Fruit fly (Drosophila melanogaster) whole organism, embryonic: ENCODE measurements around the gene Bace.

ENCODE experiments used
- Adf1 ChIP-seq: fragments of 200-800 bp; sonication (Bioruptor generic); IDR thresholded peaks from 2 replicates; pipeline ENCODE4 v1.3.6; 2022; ENCODE audit warnings: missing biosample characterization, missing genetic modification characterization
- CG12071 ChIP-seq: fragments of 200-800 bp; sonication (Bioruptor generic); optimal IDR thresholded peaks from 3 replicates; lab custom pipeline; 2018; ENCODE audit warnings: missing biosample characterization, mild to moderate bottlenecking, missing genetic modification characterization
- CG12104 ChIP-seq: fragments of 200-800 bp; sonication (Bioruptor generic); optimal IDR thresholded peaks from 3 replicates; lab custom pipeline; 2016; ENCODE audit warnings: missing biosample characterization, missing genetic modification characterization
- CG13775 ChIP-seq: fragments of 200-800 bp; sonication (Bioruptor generic); optimal IDR thresholded peaks from 3 replicates; lab custom pipeline; 2017; ENCODE audit warnings: missing biosample characterization, mild to moderate bottlenecking, missing genetic modification characterization
- CG14441 ChIP-seq: fragments of 200-800 bp; sonication (Bioruptor generic); IDR thresholded peaks from 2 replicates; pipeline ENCODE4 v1.3.6; 2022; ENCODE audit warnings: missing biosample characterization, missing genetic modification characterization
- CG14710 ChIP-seq: fragments of 200-800 bp; sonication (Bioruptor generic); optimal IDR thresholded peaks from 3 replicates; lab custom pipeline; 2019; ENCODE audit warnings: missing biosample characterization, mild to moderate bottlenecking, missing genetic modification characterization, moderate library complexity
- CG1529 ChIP-seq: fragments of 200-800 bp; sonication (Bioruptor generic); optimal IDR thresholded peaks from 3 replicates; lab custom pipeline; 2018; ENCODE audit warnings: missing biosample characterization, missing genetic modification characterization
- CG17612 ChIP-seq: fragments of 200-800 bp; sonication (Bioruptor generic); IDR thresholded peaks from 2 replicates; pipeline ENCODE4 v1.3.6; 2022; ENCODE audit warnings: missing biosample characterization, missing genetic modification characterization
- CG2199 ChIP-seq: fragments of 200-800 bp; sonication (Bioruptor generic); IDR thresholded peaks from 3 replicates; pipeline ENCODE4 v1.3.6; 2022; ENCODE audit warnings: missing biosample characterization, missing genetic modification characterization
- CG4707 ChIP-seq: fragments of 200-800 bp; sonication (Bioruptor generic); optimal IDR thresholded peaks from 2 replicates; lab custom pipeline; 2018; ENCODE audit warnings: missing biosample characterization, mild to moderate bottlenecking, missing genetic modification characterization, moderate library complexity
- CG4730 ChIP-seq: fragments of 200-800 bp; sonication (Bioruptor generic); IDR thresholded peaks from 2 replicates; pipeline ENCODE4 v1.3.6; 2022; ENCODE audit warnings: missing biosample characterization, missing genetic modification characterization
- CG4820 ChIP-seq: fragments of 200-800 bp; sonication (Bioruptor generic); optimal IDR thresholded peaks from 3 replicates; lab custom pipeline; 2016; ENCODE audit warnings: missing biosample characterization, missing genetic modification characterization
- CG6175 ChIP-seq: fragments of 200-800 bp; sonication (Bioruptor generic); IDR thresholded peaks from 3 replicates; pipeline ENCODE4 v1.3.6; 2022; ENCODE audit warnings: missing biosample characterization, missing genetic modification characterization
- CG7745 ChIP-seq: fragments of 200-800 bp; sonication (Bioruptor generic); optimal IDR thresholded peaks from 2 replicates; lab custom pipeline; 2018; ENCODE audit warnings: missing biosample characterization, mild to moderate bottlenecking, missing genetic modification characterization, moderate library complexity
- CG8388 ChIP-seq: fragments of 200-800 bp; sonication (Bioruptor generic); optimal IDR thresholded peaks from 2 replicates; lab custom pipeline; 2019; ENCODE audit warnings: missing biosample characterization, mild to moderate bottlenecking, missing genetic modification characterization, moderate library complexity
- GATAe ChIP-seq: fragments of 200-800 bp; sonication (Bioruptor generic); conservative IDR thresholded peaks from 2 replicates; pipeline ENCODE4 v1.3.6; 2022; ENCODE audit warnings: missing biosample characterization, missing genetic modification characterization
- HHEX ChIP-seq: fragments of 200-800 bp; sonication (Bioruptor generic); optimal IDR thresholded peaks from 3 replicates; lab custom pipeline; 2017; ENCODE audit warnings: missing biosample characterization, mild to moderate bottlenecking, missing genetic modification characterization, missing genetic modification reagents
- Opbp ChIP-seq: fragments of 200-800 bp; sonication (Bioruptor generic); IDR thresholded peaks from 3 replicates; pipeline ENCODE4 v1.3.6; 2022; ENCODE audit warnings: missing biosample characterization, missing genetic modification characterization; ENCODE audit not compliant: partially characterized antibody
- Sox102F ChIP-seq: fragments of 200-800 bp; sonication (Bioruptor generic); optimal IDR thresholded peaks from 2 replicates; lab custom pipeline; 2018; ENCODE audit warnings: missing biosample characterization, mild to moderate bottlenecking, missing genetic modification characterization, moderate library complexity
- Sry-δ ChIP-seq: fragments of 200-800 bp; sonication (Bioruptor generic); optimal IDR thresholded peaks from 2 replicates; lab custom pipeline; 2016; ENCODE audit warnings: missing biosample characterization, missing genetic modification characterization
- Ssrp ChIP-seq: fragments of 200-800 bp; sonication (Bioruptor generic); optimal IDR thresholded peaks from 2 replicates; lab custom pipeline; 2018; ENCODE audit warnings: missing biosample characterization, mild to moderate bottlenecking, missing genetic modification characterization, moderate library complexity
- Stat92E ChIP-seq, 3 experiments: fragments of >200 bp in 2 of 3; fragments of 200-800 bp in 1 of 3; sonication (Bioruptor generic) in 1 of 3; optimal IDR thresholded peaks; 2 replicates each; lab custom pipeline; 2017 to 2019; ENCODE audit warnings: missing biosample characterization in 3 of 3, missing genetic modification characterization in 3 of 3, mild to moderate bottlenecking in 1 of 3, moderate library complexity in 1 of 3
- Tbp ChIP-seq: fragments of >200 bp; optimal IDR thresholded peaks from 2 replicates; lab custom pipeline; 2018; ENCODE audit warnings: missing biosample characterization, missing genetic modification characterization
- bsh ChIP-seq, 2 experiments: fragments of 200-800 bp; sonication (Bioruptor generic); optimal IDR thresholded peaks; 2 replicates each; lab custom pipeline; 2017 to 2018; ENCODE audit warnings: mild to moderate bottlenecking in 2 of 2, missing biosample characterization in 2 of 2, missing genetic modification characterization in 2 of 2, moderate library complexity in 1 of 2
- btn ChIP-seq: fragments of 200-800 bp; sonication (Bioruptor generic); optimal IDR thresholded peaks from 2 replicates; lab custom pipeline; 2016; ENCODE audit warnings: missing biosample characterization, missing genetic modification characterization
- en ChIP-seq: fragments of 200-800 bp; sonication (Bioruptor generic); optimal IDR thresholded peaks from 2 replicates; lab custom pipeline; 2016; ENCODE audit warnings: missing biosample characterization, missing genetic modification characterization
- eyg ChIP-seq: fragments of 200-800 bp; sonication (Bioruptor generic); optimal IDR thresholded peaks from 3 replicates; lab custom pipeline; 2016; ENCODE audit warnings: missing biosample characterization, missing genetic modification characterization
- gcm ChIP-seq: fragments of 200-800 bp; sonication (Bioruptor generic); optimal IDR thresholded peaks from 2 replicates; lab custom pipeline; 2019; ENCODE audit warnings: missing biosample characterization, mild to moderate bottlenecking, missing genetic modification characterization, moderate library complexity
- ind ChIP-seq: fragments of 200-800 bp; sonication (Bioruptor generic); optimal IDR thresholded peaks from 3 replicates; lab custom pipeline; 2016; ENCODE audit warnings: missing biosample characterization, missing genetic modification characterization
- jumu ChIP-seq: fragments of 200-800 bp; sonication (Bioruptor generic); optimal IDR thresholded peaks from 3 replicates; lab custom pipeline; 2016; ENCODE audit warnings: missing biosample characterization, missing genetic modification characterization
- nau ChIP-seq: fragments of 200-800 bp; sonication (Bioruptor generic); optimal IDR thresholded peaks from 3 replicates; lab custom pipeline; 2017; ENCODE audit warnings: missing biosample characterization, mild to moderate bottlenecking, missing genetic modification characterization, missing genetic modification reagents
- org-1 ChIP-seq: fragments of 200-800 bp; sonication (Bioruptor generic); optimal IDR thresholded peaks from 2 replicates; lab custom pipeline; 2017; ENCODE audit warnings: missing biosample characterization, missing genetic modification characterization
- pros ChIP-seq: fragments of 200-800 bp; sonication (Bioruptor generic); optimal IDR thresholded peaks from 3 replicates; lab custom pipeline; 2019; ENCODE audit warnings: missing biosample characterization, mild to moderate bottlenecking, missing genetic modification characterization, moderate library complexity
- rib ChIP-seq: fragments of 200-800 bp; sonication (Bioruptor generic); IDR thresholded peaks from 2 replicates; pipeline ENCODE4 v1.3.6; 2022; ENCODE audit warnings: missing biosample characterization, missing genetic modification characterization
- sob ChIP-seq: fragments of 200-800 bp; sonication (Bioruptor generic); IDR thresholded peaks from 2 replicates; pipeline ENCODE4 v1.3.6; 2022; ENCODE audit warnings: missing biosample characterization, missing genetic modification characterization
- sr ChIP-seq: fragments of 200-800 bp; sonication (Bioruptor generic); IDR thresholded peaks from 3 replicates; pipeline ENCODE4 v1.3.6; 2022; ENCODE audit warnings: missing biosample characterization, missing genetic modification characterization
- tgo ChIP-seq: fragments of 200-800 bp; sonication (Bioruptor generic); IDR thresholded peaks from 3 replicates; pipeline ENCODE4 v1.3.6; 2022; ENCODE audit warnings: missing biosample characterization, missing genetic modification characterization
- unpg ChIP-seq: fragments of 200-800 bp; sonication (Bioruptor generic); optimal IDR thresholded peaks from 3 replicates; lab custom pipeline; 2018; ENCODE audit warnings: missing biosample characterization, mild to moderate bottlenecking, missing genetic modification characterization, moderate library complexity
- zfh1 ChIP-seq: fragments of 200-800 bp; sonication (Bioruptor generic); IDR thresholded peaks from 3 replicates; pipeline ENCODE4 v1.3.6; 2022; ENCODE audit warnings: missing biosample characterization, missing genetic modification characterization

Gene Bace

DNA sequence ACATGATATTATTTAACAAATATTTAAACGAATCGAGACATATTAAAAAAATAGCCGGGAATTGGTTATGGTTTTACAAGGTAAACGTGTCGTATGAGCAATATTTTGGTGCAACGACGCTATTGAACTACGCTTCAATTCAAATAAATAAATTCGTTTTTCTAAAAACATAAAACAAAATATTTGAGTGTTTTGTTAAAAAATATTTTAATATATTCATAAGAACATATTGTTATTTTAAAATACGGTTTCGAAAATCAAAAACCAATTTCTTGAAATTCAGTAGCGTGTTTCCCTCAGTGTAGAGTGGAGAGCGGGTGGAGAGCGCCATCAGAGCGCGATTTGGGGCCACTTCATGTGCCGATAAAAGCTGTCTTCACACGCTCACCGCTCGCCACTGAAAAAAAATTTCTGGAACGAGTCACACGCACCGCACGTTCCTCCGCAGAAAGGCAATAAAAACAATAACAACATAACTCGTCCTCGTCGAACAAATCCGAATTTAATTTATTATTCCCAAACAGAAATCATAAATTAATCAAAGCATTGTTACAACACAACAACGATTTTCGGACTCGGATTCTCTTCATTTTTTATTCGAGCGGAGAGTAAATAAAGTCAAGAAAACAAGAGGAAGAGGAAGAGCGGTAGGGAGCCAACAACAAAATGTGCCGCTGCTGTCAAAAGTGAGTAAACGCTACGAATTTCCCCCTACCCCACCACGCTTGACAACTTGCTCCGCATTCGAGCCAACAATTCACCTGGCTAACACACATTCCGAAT, 39.5 kb upstream of the Bace start (continued):
- TF ChIP-seq zfh1 (peak; percentile 60), tgo (GFP tag; lab: Robert Waterston, UW) (peak; percentile 84), sob (GFP tag; lab: Robert Waterston, UW) (peak; percentile 56), CG4707 (GFP tag; lab: Kevin White, UChicago) (peak; percentile 7), CG7745 (tag; lab: Kevin White, UChicago) (no peak), GATAe (GFP tag; lab: Robert Waterston, UW) (peak; percentile 57), CG6175 (peak; percentile 4; the same call in 1 of the 3 replicates), pros (peak; percentile 19), CG8388 (peak; percentile 89), unpg (GFP tag; lab: Kevin White, UChicago) (peak; percentile 63), bsh (GFP tag; optimal IDR thresholded peaks at IDR 0.05; lab: Kevin White, UChicago) (peak; percentile 91 to 92), rib (GFP tag; lab: Robert Waterston, UW) (no peak), CG1529 (GFP tag; lab: Kevin White, UChicago) (peak; percentile 70), jumu (GFP tag; lab: Kevin White, UChicago) (peak; percentile 19), en (GFP tag; lab: Kevin White, UChicago) (peak; percentile 32), Stat92E (GFP tag; optimal IDR thresholded peaks at IDR 0.05; lab: Kevin White, UChicago) (peak in 1 of 3 experiments; percentile 51), eyg (GFP tag; lab: Kevin White, UChicago) (no peak), Sox102F (peak; percentile 82), Sry-δ (GFP tag; lab: Kevin White, UChicago) (no peak), Adf1 (GFP tag; lab: Robert Waterston, UW) (peak; percentile 5; the same call in 1 of the 2 replicates), btn (GFP tag; lab: Kevin White, UChicago) (no peak), CG14710 (peak; percentile 95), nau (GFP tag; lab: Kevin White, UChicago) (peak; percentile 9), gcm (peak; percentile 91), org-1 (GFP tag; lab: Kevin White, UChicago) (peak; percentile 88), HHEX (GFP tag; lab: Kevin White, UChicago) (peak; percentile 94), CG17612 (GFP tag; lab: Robert Waterston, UW) (peak; percentile 9; the same call in 1 of the 2 replicates), Tbp (GFP tag; lab: Kevin White, UChicago) (no peak), CG12071 (GFP tag; lab: Kevin White, UChicago) (peak; percentile 6), sr (GFP tag; lab: Robert Waterston, UW) (0 out of 3 replicates have a peak, but pooled peaks have one; percentile 8), Opbp (GFP tag; lab: Robert Waterston, UW) (no peak), Ssrp (peak; percentile 95), CG4820 (peak; percentile 85), CG12104 (GFP tag; lab: Kevin White, UChicago) (peak; percentile 93), CG14441 (peak; percentile 71), CG4730 (GFP tag; lab: Robert Waterston, UW) (peak; percentile 59), CG13775 (GFP tag; lab: Kevin White, UChicago) (peak; percentile 93), CG2199 (GFP tag; lab: Robert Waterston, UW) (no peak), ind (GFP tag; lab: Kevin White, UChicago) (peak; percentile 84)
- TF ChIP-seq, all 482 proteins: peak for 346
